Worm (Caenorhabditis elegans) whole organism, dauer: Measurements from ENCODE around the gene srd-43.

Experiments
- unc-62 ChIP-seq: sonication (generic microtip); optimal IDR thresholded peaks from 2 replicates; lab custom pipeline; 2017; ENCODE audit warnings: missing biosample characterization, missing genetic modification reagents, missing genetic modification characterization

The srd-43 gene

DNA sequence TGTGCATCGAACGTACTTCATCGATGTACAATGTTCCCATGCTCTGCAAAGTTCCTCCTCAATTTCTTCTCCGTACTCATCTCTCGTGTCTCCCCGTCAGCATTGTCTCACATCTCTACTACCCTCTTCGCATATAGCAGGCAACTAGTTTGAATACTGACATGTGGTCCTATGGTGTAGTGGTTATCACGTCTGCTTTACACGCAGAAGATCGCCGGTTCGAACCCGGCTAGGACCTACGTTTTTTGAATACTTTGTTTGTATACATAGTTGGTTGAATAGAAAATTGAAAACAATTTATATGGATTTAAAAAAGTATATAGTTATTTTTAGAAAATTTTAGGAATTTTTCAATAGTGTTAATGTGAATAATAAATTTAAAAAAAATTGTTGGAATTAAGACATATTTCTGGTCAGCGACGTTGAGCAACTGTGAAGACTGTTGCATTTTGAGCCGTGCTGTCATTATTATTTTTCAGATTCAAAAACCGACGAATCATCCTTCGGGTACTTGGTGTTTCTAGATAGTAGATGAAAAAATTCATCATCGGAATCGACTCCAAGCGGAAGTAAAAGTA, 1.3 kb upstream of the srd-43 start:
- TF ChIP-seq unc-62 (GFP tag; lab: Kevin White, UChicago) = no peak

- TF ChIP-seq unc-62 (GFP tag; lab: Kevin White, UChicago) = no peak
Measured at ce11 chrX:13303357-13303756, 2.3 kb downstream of the srd-43 start, which contains the start of gene srd-42. Gene srd-42 (minus strand): TSS chrX:13303457.

ce11 chrX:13300503-13300902, 5.1 kb downstream of the srd-43 start, which contains the start of gene srd-39:
Gene srd-39 (minus strand): TSS chrX:13300603.
- TF ChIP-seq unc-62 (GFP tag; lab: Kevin White, UChicago) = no peak

ce11 chrX:13294669-13295068, 11.0 kb downstream of the srd-43 start, which contains the start of gene srd-36:
Gene srd-36 (minus strand): TSS chrX:13294769.
- TF ChIP-seq unc-62 (GFP tag; lab: Kevin White, UChicago) = no peak

DNA sequence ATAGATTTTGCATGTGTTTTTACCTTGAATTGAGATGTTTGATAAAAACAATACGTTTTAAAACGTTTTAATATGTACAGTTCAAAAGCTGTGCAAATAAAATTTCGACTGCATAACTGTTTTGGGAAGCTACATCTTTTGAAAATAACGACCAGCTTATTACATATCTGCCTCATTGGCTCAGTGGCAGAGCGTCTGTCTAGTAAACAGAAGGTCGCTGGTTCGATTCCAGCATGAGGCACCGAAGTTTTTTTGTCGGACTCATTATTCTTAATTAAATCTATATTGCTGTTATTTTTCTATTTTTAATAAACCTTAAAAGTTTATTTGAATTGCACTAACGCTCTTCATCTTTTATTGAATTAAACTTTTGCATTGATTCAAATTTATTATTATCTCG, 12.6 kb downstream of the srd-43 start:
- no peak for TF ChIP-seq unc-62 (GFP tag; lab: Kevin White, UChicago)

ce11 chrX:13291506-13291905, 14.1 kb downstream of the srd-43 start, which contains the start of gene srd-38:
Gene srd-38 (plus strand): TSS chrX:13291806.
- no peak for TF ChIP-seq unc-62 (GFP tag; lab: Kevin White, UChicago)

DNA sequence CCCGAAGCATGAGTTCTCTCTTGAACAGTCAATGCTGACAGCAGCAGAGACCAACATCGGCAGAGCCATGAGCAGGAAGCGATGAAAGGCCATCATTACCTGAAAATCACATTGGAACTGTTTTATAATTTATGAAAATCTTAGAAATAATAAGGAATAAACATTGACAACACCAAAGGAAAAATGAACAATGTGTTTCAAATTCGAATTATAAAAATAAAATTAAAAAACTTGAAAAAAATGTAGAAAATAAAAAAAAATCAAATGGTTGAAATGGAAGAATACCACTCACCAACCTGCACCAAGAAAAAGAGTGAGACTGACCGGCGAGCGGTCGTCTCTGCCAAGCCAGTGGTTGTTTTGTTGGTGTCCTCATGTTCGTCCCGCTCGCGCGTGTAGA, 15.1 kb downstream of the srd-43 start, which contains the start of gene R04D3.3:
Gene R04D3.3 (minus strand): TSS at position 101 of the 400 bp plus-strand sequence.
- TF ChIP-seq unc-62 (GFP tag; lab: Kevin White, UChicago) = no peak

- TF ChIP-seq unc-62 (GFP tag; lab: Kevin White, UChicago) = no peak
Measured at ce11 chrX:13288715-13289114, 16.9 kb downstream of the srd-43 start, which contains the start of gene R04D3.4. Gene R04D3.4 (minus strand): TSS chrX:13288815.

DNA sequence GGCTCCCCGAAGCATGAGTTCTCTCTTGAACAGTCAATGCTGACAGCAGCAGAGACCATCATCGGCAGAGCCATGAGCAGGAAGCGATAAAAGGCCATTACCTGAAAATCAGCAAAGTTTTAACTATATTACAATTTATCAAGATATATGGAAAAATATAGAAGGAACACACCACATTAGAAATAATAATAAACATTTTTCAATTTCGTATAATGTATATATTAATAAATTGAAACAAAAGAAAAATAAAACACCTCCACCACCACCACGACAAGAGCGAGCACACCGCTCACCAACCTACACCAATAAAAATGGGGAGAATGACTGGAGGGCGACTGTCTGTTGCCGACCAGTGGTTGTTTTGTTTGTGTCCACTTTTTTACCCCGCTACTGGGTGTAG, 19.1 kb downstream of the srd-43 start, which contains the start of gene R04D3.2:
Gene R04D3.2 (minus strand): TSS at position 101 of the 400 bp plus-strand sequence.
- TF ChIP-seq unc-62 (GFP tag; lab: Kevin White, UChicago) = no peak

DNA sequence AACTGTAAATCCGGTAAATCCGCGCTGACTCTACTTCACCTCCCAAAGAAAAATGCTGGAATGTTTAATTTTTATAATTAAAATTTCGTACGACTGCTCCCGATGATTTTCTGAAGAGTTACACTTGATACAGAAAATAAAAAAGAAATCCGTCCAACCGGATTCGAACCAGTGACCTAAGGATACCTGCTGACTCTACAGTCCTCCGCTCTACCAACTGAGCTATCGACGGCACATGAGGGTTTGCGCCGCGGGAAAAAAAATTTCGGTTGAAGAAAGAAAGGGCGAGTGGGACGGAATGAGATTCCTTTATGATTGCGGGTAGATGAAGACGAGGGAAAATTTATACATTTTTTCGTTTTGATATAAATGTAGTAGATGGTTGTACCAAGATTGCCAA, 21.0 kb downstream of the srd-43 start:
- TF ChIP-seq unc-62 (GFP tag; lab: Kevin White, UChicago) = no peak

ce11 chrX:13284091-13284490, 21.6 kb downstream of the srd-43 start, which contains the start of gene cyp-14A4:
Gene cyp-14A4 (minus strand): TSS chrX:13284197.
- no peak for TF ChIP-seq unc-62 (GFP tag; lab: Kevin White, UChicago)

ce11 chrX:13283462-13283861, 22.2 kb downstream of the srd-43 start:
- no peak for TF ChIP-seq unc-62 (GFP tag; lab: Kevin White, UChicago)

ce11 chrX:13278876-13279275, 26.8 kb downstream of the srd-43 start, which contains the start of gene phf-33:
Gene phf-33 (minus strand): TSS chrX:13278976.
- no peak for TF ChIP-seq unc-62 (GFP tag; lab: Kevin White, UChicago)

DNA sequence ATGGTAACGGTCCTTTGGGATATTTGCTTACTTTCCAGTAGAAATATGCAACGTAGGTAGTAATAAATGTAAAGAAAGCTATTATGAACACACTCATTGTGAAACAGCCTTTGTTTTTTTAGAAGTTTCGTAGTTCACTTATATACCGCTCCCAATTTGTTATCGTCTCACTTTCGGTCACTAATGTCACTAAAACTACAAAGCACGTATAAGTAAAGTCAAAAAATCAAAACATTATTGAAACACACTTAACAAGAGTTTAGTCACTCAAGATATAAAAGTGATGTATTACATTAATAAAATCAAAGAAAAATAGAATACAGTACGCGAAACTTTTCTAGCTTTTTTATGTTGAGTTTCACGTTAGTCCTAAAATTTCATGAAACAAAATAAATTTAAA, 31.5 kb downstream of the srd-43 start, which contains the start of gene cyp-14A3:
Gene cyp-14A3 (minus strand): TSS at position 101 of the 400 bp plus-strand sequence.
- no peak for TF ChIP-seq unc-62 (GFP tag; lab: Kevin White, UChicago)

ce11 chrX:13269586-13269985, 36.1 kb downstream of the srd-43 start, which contains the start of gene cyp-14A2:
Gene cyp-14A2 (minus strand): TSS chrX:13269686.
- no peak for TF ChIP-seq unc-62 (GFP tag; lab: Kevin White, UChicago)

ce11 chrX:13267230-13267629, 38.4 kb downstream of the srd-43 start, which contains the start of gene cyp-14A1:
Gene cyp-14A1 (minus strand): TSS chrX:13267355.
- TF ChIP-seq unc-62 (GFP tag; lab: Kevin White, UChicago) = no peak

ce11 chrX:13264550-13264949, 41.1 kb downstream of the srd-43 start:
- TF ChIP-seq unc-62 (GFP tag; lab: Kevin White, UChicago) = no peak
